Fruit fly (Drosophila melanogaster) whole organism: ENCODE data around the gene Ptpa.

Experiments
- CG8478 ChIP-seq: fragments of >200 bp; optimal IDR thresholded peaks from 2 replicates; lab custom pipeline; 2018; ENCODE audit warnings: inconsistent platforms
- Dll ChIP-seq: fragments of >200 bp; optimal IDR thresholded peaks from 2 replicates; lab custom pipeline; 2017
- EcR ChIP-seq, 2 experiments: fragments of >200 bp; optimal IDR thresholded peaks; 2 replicates each; lab custom pipeline; 2017; ENCODE audit warnings: missing biosample characterization in 2 of 2, missing genetic modification characterization in 2 of 2, missing genetic modification reagents in 2 of 2
- pan ChIP-seq: fragments of >200 bp; optimal IDR thresholded peaks from 2 replicates; lab custom pipeline; 2017
- psq ChIP-seq: fragments of >200 bp; optimal IDR thresholded peaks from 2 replicates; lab custom pipeline; 2017
- usp ChIP-seq: fragments of >200 bp; optimal IDR thresholded peaks from 2 replicates; lab custom pipeline; 2017; ENCODE audit warnings: missing biosample characterization, missing genetic modification characterization, mixed read lengths

The Ptpa gene

dm6 chr2L:3407722-3408121, 30.9 kb downstream of the Ptpa start:
- TF ChIP-seq EcR (GFP tag; optimal IDR thresholded peaks at IDR 0.05; lab: Kevin White, UChicago) (no peak), psq (lab: Kevin White, UChicago) (no peak), Dll (lab: Kevin White, UChicago) (no peak), pan (lab: Kevin White, UChicago) (no peak), CG8478 (lab: Kevin White, UChicago) (no peak), usp (GFP tag; lab: Kevin White, UChicago) (no peak)

- TF ChIP-seq psq (lab: Kevin White, UChicago) (no peak), Dll (lab: Kevin White, UChicago) (no peak), usp (GFP tag; lab: Kevin White, UChicago) (no peak), EcR (GFP tag; optimal IDR thresholded peaks at IDR 0.05; lab: Kevin White, UChicago) (no peak), pan (lab: Kevin White, UChicago) (no peak), CG8478 (lab: Kevin White, UChicago) (no peak)
Observed at dm6 chr2L:3410260-3410659, 33.5 kb downstream of the Ptpa start, which contains the start of gene CG8840. Gene CG8840, plus strand, starts transcription at chr2L:3410560.

dm6 chr2L:3416527-3417304, 39.9 kb downstream of the Ptpa start, which contains the start of gene CG31952:
Gene CG31952, plus strand, starts transcription at chr2L:3416693.
- no peak for TF ChIP-seq pan (lab: Kevin White, UChicago)
- TF ChIP-seq usp (GFP tag; lab: Kevin White, UChicago): no peak
- no peak for TF ChIP-seq EcR (GFP tag; optimal IDR thresholded peaks at IDR 0.05; lab: Kevin White, UChicago)
- no peak for TF ChIP-seq Dll (lab: Kevin White, UChicago)
- TF ChIP-seq CG8478 (lab: Kevin White, UChicago): no peak
- TF ChIP-seq psq (lab: Kevin White, UChicago): no peak

dm6 chr2L:3417613-3418012, 40.8 kb downstream of the Ptpa start:
- TF ChIP-seq CG8478 (lab: Kevin White, UChicago): no peak
- no peak for TF ChIP-seq usp (GFP tag; lab: Kevin White, UChicago)
- TF ChIP-seq psq (lab: Kevin White, UChicago): no peak
- TF ChIP-seq pan (lab: Kevin White, UChicago): no peak
- no peak for TF ChIP-seq Dll (lab: Kevin White, UChicago)
- no peak for TF ChIP-seq EcR (GFP tag; optimal IDR thresholded peaks at IDR 0.05; lab: Kevin White, UChicago)

- TF ChIP-seq CG8478 (lab: Kevin White, UChicago) (no peak), EcR (GFP tag; optimal IDR thresholded peaks at IDR 0.05; lab: Kevin White, UChicago) (no peak), Dll (lab: Kevin White, UChicago) (no peak), usp (GFP tag; lab: Kevin White, UChicago) (no peak), psq (lab: Kevin White, UChicago) (no peak), pan (lab: Kevin White, UChicago) (no peak)
Observed at dm6 chr2L:3422753-3423152, 46.0 kb downstream of the Ptpa start.

dm6 chr2L:3425947-3426346, 49.1 kb downstream of the Ptpa start:
- TF ChIP-seq usp (GFP tag; lab: Kevin White, UChicago) (no peak), CG8478 (lab: Kevin White, UChicago) (no peak), EcR (GFP tag; optimal IDR thresholded peaks at IDR 0.05; lab: Kevin White, UChicago) (no peak), Dll (lab: Kevin White, UChicago) (no peak), psq (lab: Kevin White, UChicago) (no peak), pan (lab: Kevin White, UChicago) (no peak)

- TF ChIP-seq pan (lab: Kevin White, UChicago) (no peak), psq (lab: Kevin White, UChicago) (no peak), CG8478 (lab: Kevin White, UChicago) (no peak), usp (GFP tag; lab: Kevin White, UChicago) (no peak), Dll (lab: Kevin White, UChicago) (no peak)
Observed at dm6 chr2L:3426669-3427232, 49.9 kb downstream of the Ptpa start, which contains the start of gene Pgant2. Gene Pgant2, minus strand, starts transcription at chr2L:3426719.
